Worm (Caenorhabditis elegans): ENCODE measurements around the gene E02A10.4.
A peak's percentile ranks its signal among the peaks of the same experiment; 100 is the strongest.

Gene E02A10.4

DNA sequence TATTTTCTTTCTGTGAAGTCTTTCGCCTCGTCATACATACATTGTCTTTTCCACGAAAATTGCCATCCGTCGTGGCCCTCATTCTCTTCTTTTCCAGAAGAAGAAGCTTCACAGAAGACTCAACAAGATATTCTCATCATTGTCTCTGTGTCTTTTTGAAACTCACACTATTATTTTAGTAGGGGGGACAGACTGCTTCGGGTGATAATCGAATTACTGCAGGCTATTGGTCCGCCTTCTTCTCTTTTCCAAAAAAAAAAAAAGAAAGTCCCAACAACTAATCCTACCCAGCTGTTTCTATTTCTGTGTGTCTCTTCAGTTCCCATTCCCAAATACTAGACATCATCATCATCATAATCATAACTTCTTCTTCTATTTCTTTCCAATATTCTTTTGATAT lies 15.7 kb upstream of the E02A10.4 start:
- TF ChIP-seq tbx-9 (tag; optimal IDR thresholded peaks at IDR 0.05; ENCODE audit: borderline replicate concordance) (no peak), egrh-3 (GFP tag; IDR thresholded peaks at IDR 0.05) (no peak), B0261.1 (tag; optimal IDR thresholded peaks at IDR 0.05) (no peak), dpl-1 (GFP tag; optimal IDR thresholded peaks at IDR 0.05) (no peak), B0336.3 (GFP tag; IDR thresholded peaks at IDR 0.05) (no peak), hlh-26 (GFP tag; conservative IDR thresholded peaks at IDR 0.05) (no peak), rpc-1 (optimal IDR thresholded peaks at IDR 0.05) (no peak), rpc-1 (tag; optimal IDR thresholded peaks at IDR 0.05) (no peak), hmg-20 (GFP tag; IDR thresholded peaks at IDR 0.05) (no peak)

DNA sequence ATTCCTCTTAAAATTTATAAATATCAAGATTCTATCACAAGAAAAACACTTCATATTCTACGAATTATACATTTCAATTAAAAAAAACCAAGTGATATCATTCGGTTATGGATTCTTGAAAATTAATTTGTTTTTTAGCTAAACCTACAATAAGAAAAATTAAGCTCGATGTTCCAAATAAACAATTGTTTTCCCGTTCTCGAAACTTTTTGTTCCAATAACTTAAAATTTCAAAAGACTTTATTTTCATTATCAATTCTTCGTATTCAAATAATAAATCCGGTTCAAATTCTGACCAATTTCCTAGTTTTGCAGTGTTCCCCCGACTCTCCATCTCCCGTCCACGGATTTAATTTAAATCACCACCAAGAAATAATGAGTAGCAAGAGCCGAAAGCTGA lies 11.5 kb upstream of the E02A10.4 start, which contains the start of gene E02A10.3:
Gene E02A10.3 (plus strand): TSS at position 301 of the 400 bp plus-strand sequence.
- TF ChIP-seq rpc-1 (optimal IDR thresholded peaks at IDR 0.05) (no peak), rpc-1 (tag; optimal IDR thresholded peaks at IDR 0.05) (no peak), somi-1 (GFP tag; optimal IDR thresholded peaks at IDR 0.05) (no peak), ceh-100 (GFP tag; IDR thresholded peaks at IDR 0.05) (no peak), efl-1 (GFP tag; optimal IDR thresholded peaks at IDR 0.05) (no peak), ccch-3 (GFP tag; optimal IDR thresholded peaks at IDR 0.05) (no peak), nhr-90 (tag; optimal IDR thresholded peaks at IDR 0.05) (no peak), dox-1 (GFP tag; IDR thresholded peaks at IDR 0.05) (no peak), madf-3 (GFP tag; IDR thresholded peaks at IDR 0.05) (no peak), ekl-4 (GFP tag; IDR thresholded peaks at IDR 0.05) (no peak), B0261.1 (tag; optimal IDR thresholded peaks at IDR 0.05) (no peak), F39B2.1 (GFP tag; IDR thresholded peaks at IDR 0.05) (no peak), madf-10 (tag; optimal IDR thresholded peaks at IDR 0.05) (no peak), hsf-1 (GFP tag; IDR thresholded peaks at IDR 0.05) (no peak), T26A5.8 (tag; optimal IDR thresholded peaks at IDR 0.05) (no peak)

DNA sequence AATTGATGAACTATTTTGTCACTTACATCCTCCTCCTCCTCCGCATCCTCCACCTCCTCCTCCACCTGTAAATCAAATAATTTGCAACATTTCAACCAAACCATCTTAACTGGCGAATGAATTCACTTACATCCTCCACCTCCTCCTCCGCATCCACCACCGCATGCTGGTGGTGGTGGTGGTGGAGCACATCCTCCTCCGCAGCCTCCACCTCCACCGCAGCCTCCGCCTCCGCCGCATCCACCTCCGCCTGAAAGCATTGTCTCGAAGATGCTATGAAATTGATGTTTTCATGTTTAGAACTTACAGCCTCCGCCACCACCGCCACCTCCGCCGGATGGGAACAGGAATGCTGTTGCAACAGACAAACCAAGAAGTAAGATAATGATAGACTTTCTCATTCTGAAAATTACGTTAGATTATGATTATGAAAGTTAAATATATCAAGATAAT lies 8.8 kb upstream of the E02A10.4 start, which contains the start of gene grl-23:
Gene grl-23 (minus strand): TSS at position 403 of the 453 bp plus-strand sequence.
- TF ChIP-seq egrh-3 (GFP tag; IDR thresholded peaks at IDR 0.05) (peak; percentile 87), rcor-1 (GFP tag; IDR thresholded peaks at IDR 0.05) (no peak)

DNA sequence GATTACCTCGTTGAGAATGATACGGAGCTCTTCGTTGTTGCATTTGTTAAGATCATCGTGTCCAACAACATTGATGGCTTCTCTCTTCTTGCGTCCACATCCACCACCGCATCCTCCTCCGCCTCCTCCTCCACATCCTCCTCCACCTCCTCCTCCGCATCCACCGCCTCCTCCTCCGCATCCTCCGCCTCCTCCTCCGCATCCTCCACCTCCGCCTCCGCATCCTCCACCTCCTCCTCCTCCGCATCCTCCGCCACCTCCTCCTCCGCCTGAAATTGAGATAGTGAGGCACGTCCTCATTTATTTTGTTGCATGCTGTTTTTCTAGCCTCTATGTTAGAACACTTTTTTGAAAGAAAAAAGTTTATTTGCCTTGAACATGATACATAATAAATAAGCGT lies 8.1 kb upstream of the E02A10.4 start:
- TF ChIP-seq sea-2 (GFP tag; IDR thresholded peaks at IDR 0.05) = 0 out of 2 replicates have a peak, but pooled peaks have one; percentile 28
- no peak for TF ChIP-seq pbrm-1 (GFP tag; IDR thresholded peaks at IDR 0.05)
- TF ChIP-seq dpl-1 (GFP tag; optimal IDR thresholded peaks at IDR 0.05) = no peak
- TF ChIP-seq egrh-3 (GFP tag; IDR thresholded peaks at IDR 0.05) = peak; percentile 97
- no peak for TF ChIP-seq lir-1 (GFP tag; conservative IDR thresholded peaks at IDR 0.05)
- TF ChIP-seq F33H1.4 (GFP tag; IDR thresholded peaks at IDR 0.05) = no peak
- no peak for TF ChIP-seq ets-4 (GFP tag; optimal IDR thresholded peaks at IDR 0.05)
- no peak for TF ChIP-seq ama-1 (optimal IDR thresholded peaks at IDR 0.05)
- TF ChIP-seq ama-1 (GFP tag; optimal IDR thresholded peaks at IDR 0.05) = no peak
- no peak for TF ChIP-seq snpc-4 (GFP tag; optimal IDR thresholded peaks at IDR 0.05)
- no peak for TF ChIP-seq snpc-4 (tag; optimal IDR thresholded peaks at IDR 0.05)
- TF ChIP-seq B0336.3 (GFP tag; IDR thresholded peaks at IDR 0.05) = no peak
- no peak for TF ChIP-seq athp-1 (tag; optimal IDR thresholded peaks at IDR 0.05)
- TF ChIP-seq dpff-1 (tag; optimal IDR thresholded peaks at IDR 0.05) = no peak

DNA sequence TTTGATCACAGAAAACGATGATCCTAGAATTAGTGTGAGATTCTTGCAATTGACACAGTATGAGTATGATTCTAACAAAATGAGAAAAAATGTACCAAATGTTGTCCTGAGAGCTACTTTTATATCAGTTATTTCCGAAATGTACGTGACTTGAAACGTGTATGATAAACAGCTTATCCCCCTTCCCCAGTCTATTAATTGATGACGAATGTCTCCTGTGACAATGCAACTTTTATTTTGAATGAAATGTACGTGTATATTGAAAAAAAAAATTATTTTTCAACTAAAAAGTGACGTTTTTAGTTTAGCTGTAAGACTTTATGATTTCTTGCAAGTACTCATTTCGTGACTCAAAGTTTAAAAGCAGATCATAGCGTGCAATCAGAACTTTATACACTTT lies 2.5 kb upstream of the E02A10.4 start:
- no peak for TF ChIP-seq tbp1 (GFP tag; optimal IDR thresholded peaks at IDR 0.05)
- no peak for TF ChIP-seq rcor-1 (GFP tag; IDR thresholded peaks at IDR 0.05)
- TF ChIP-seq nhr-120 (GFP tag; IDR thresholded peaks at IDR 0.05) = no peak
- TF ChIP-seq ceh-27 (GFP tag; optimal IDR thresholded peaks at IDR 0.05) = no peak
- no peak for TF ChIP-seq K12H6.12 (tag; optimal IDR thresholded peaks at IDR 0.05)
- no peak for TF ChIP-seq fkh-3 (tag; optimal IDR thresholded peaks at IDR 0.05)
- no peak for TF ChIP-seq sptf-2 (GFP tag; optimal IDR thresholded peaks at IDR 0.05)
- no peak for TF ChIP-seq hrde-1 (tag; optimal IDR thresholded peaks at IDR 0.05; ENCODE audit: borderline replicate concordance)
- TF ChIP-seq pha-4 (tag; optimal IDR thresholded peaks at IDR 0.05) = no peak
- TF ChIP-seq madf-6 (GFP tag; IDR thresholded peaks at IDR 0.05) = no peak
- no peak for TF ChIP-seq ztf-28 (GFP tag; IDR thresholded peaks at IDR 0.05)
- no peak for TF ChIP-seq C06A6.2 (GFP tag; conservative IDR thresholded peaks at IDR 0.05)
- no peak for TF ChIP-seq F10E7.11 (tag; optimal IDR thresholded peaks at IDR 0.05)
